Fruit fly (Drosophila melanogaster) whole organism, embryonic: Measurements from ENCODE around the gene Abca3.

Source experiments
- Ada2b ChIP-seq: fragments of 200-800 bp; sonication (Bioruptor generic); IDR thresholded peaks from 2 replicates; pipeline ENCODE4 v1.3.6; 2022; ENCODE audit warnings: missing biosample characterization, missing genetic modification characterization
- CG10543 ChIP-seq: fragments of 200-800 bp; sonication (Bioruptor generic); optimal IDR thresholded peaks from 3 replicates; lab custom pipeline; 2017; ENCODE audit warnings: missing biosample characterization, mild to moderate bottlenecking, missing genetic modification characterization, moderate library complexity
- CG12299 ChIP-seq: fragments of 200-800 bp; sonication (Bioruptor generic); optimal IDR thresholded peaks from 2 replicates; lab custom pipeline; 2018; ENCODE audit warnings: missing biosample characterization, mild to moderate bottlenecking, missing genetic modification characterization
- CG12769 ChIP-seq: fragments of 200-800 bp; sonication (Bioruptor generic); optimal IDR thresholded peaks from 2 replicates; lab custom pipeline; 2019; ENCODE audit warnings: missing biosample characterization, mild to moderate bottlenecking, missing genetic modification characterization, moderate library complexity
- CG15269 ChIP-seq: fragments of 200-800 bp; sonication (Bioruptor generic); optimal IDR thresholded peaks from 2 replicates; lab custom pipeline; 2018; ENCODE audit warnings: missing biosample characterization, mild to moderate bottlenecking, missing genetic modification characterization, moderate library complexity
- CG15479 ChIP-seq: fragments of 200-800 bp; sonication (Bioruptor generic); optimal IDR thresholded peaks from 3 replicates; lab custom pipeline; 2019; ENCODE audit warnings: missing biosample characterization, mild to moderate bottlenecking, missing genetic modification characterization, moderate library complexity
- CG15514 ChIP-seq: fragments of 200-800 bp; sonication (Bioruptor generic); optimal IDR thresholded peaks from 3 replicates; lab custom pipeline; 2017; ENCODE audit warnings: missing biosample characterization, missing genetic modification characterization, mild to moderate bottlenecking, moderate library complexity, missing genetic modification reagents
- CG18262 ChIP-seq: fragments of 200-800 bp; optimal IDR thresholded peaks from 3 replicates; lab custom pipeline; 2019; ENCODE audit warnings: missing biosample characterization, mild to moderate bottlenecking, missing genetic modification characterization, moderate library complexity
- CG18764 ChIP-seq: fragments of 200-800 bp; sonication (Bioruptor generic); optimal IDR thresholded peaks from 3 replicates; lab custom pipeline; 2016; ENCODE audit warnings: missing biosample characterization, missing genetic modification characterization
- CG2199 ChIP-seq: fragments of 200-800 bp; sonication (Bioruptor generic); IDR thresholded peaks from 3 replicates; pipeline ENCODE4 v1.3.6; 2022; ENCODE audit warnings: missing biosample characterization, missing genetic modification characterization
- CG2678 ChIP-seq: fragments of 200-800 bp; sonication (Bioruptor generic); optimal IDR thresholded peaks from 3 replicates; lab custom pipeline; 2019; ENCODE audit warnings: missing biosample characterization, mild to moderate bottlenecking, missing genetic modification characterization, moderate library complexity
- CG34376 ChIP-seq: fragments of 200-800 bp; sonication (Bioruptor generic); optimal IDR thresholded peaks from 2 replicates; lab custom pipeline; 2018; ENCODE audit warnings: missing biosample characterization, mild to moderate bottlenecking, missing genetic modification characterization
- CG4730 ChIP-seq: fragments of 200-800 bp; sonication (Bioruptor generic); IDR thresholded peaks from 2 replicates; pipeline ENCODE4 v1.3.6; 2022; ENCODE audit warnings: missing biosample characterization, missing genetic modification characterization
- CG6175 ChIP-seq: fragments of 200-800 bp; sonication (Bioruptor generic); IDR thresholded peaks from 3 replicates; pipeline ENCODE4 v1.3.6; 2022; ENCODE audit warnings: missing biosample characterization, missing genetic modification characterization
- CG6854 ChIP-seq: fragments of 200-800 bp; sonication (Bioruptor generic); optimal IDR thresholded peaks from 3 replicates; lab custom pipeline; 2017; ENCODE audit warnings: missing biosample characterization, mild to moderate bottlenecking, missing genetic modification characterization
- CG7357 ChIP-seq: fragments of 200-800 bp; sonication (Bioruptor generic); IDR thresholded peaks from 3 replicates; pipeline ENCODE4 v1.3.6; 2022; ENCODE audit warnings: missing biosample characterization, missing genetic modification characterization
- CG8290 ChIP-seq, 3 experiments: fragments of 200-800 bp; sonication (Bioruptor generic); optimal IDR thresholded peaks; 2 replicates each; lab custom pipeline; 2016 to 2019; ENCODE audit warnings: missing biosample characterization in 3 of 3, missing genetic modification characterization in 3 of 3, mild to moderate bottlenecking in 2 of 3, moderate library complexity in 1 of 3
- CG9817 ChIP-seq: fragments of 200-800 bp; sonication (Bioruptor generic); optimal IDR thresholded peaks from 2 replicates; lab custom pipeline; 2018; ENCODE audit warnings: missing biosample characterization, mild to moderate bottlenecking, missing genetic modification characterization, moderate library complexity
- CG9932 ChIP-seq: fragments of 200-800 bp; sonication (Bioruptor generic); IDR thresholded peaks from 2 replicates; pipeline ENCODE4 v1.3.6; 2022; ENCODE audit warnings: missing biosample characterization, missing genetic modification characterization
- D19A ChIP-seq: fragments of 200-800 bp; optimal IDR thresholded peaks from 3 replicates; lab custom pipeline; 2019; ENCODE audit warnings: missing biosample characterization, mild to moderate bottlenecking, missing genetic modification characterization, moderate library complexity
- D19B ChIP-seq: fragments of 200-800 bp; sonication (Bioruptor generic); optimal IDR thresholded peaks from 2 replicates; lab custom pipeline; 2017; ENCODE audit warnings: missing biosample characterization, mild to moderate bottlenecking, missing genetic modification characterization
- Dbx ChIP-seq: fragments of 200-800 bp; sonication (Bioruptor generic); IDR thresholded peaks from 3 replicates; pipeline ENCODE4 v1.3.6; 2022; ENCODE audit warnings: missing biosample characterization, missing genetic modification characterization
- Deaf1 ChIP-seq: fragments of 200-800 bp; optimal IDR thresholded peaks from 3 replicates; lab custom pipeline; 2019; ENCODE audit warnings: missing biosample characterization, mild to moderate bottlenecking, missing genetic modification characterization, moderate library complexity
- Drgx ChIP-seq: fragments of 200-800 bp; sonication (Bioruptor generic); IDR thresholded peaks from 2 replicates; pipeline ENCODE4 v1.3.6; 2022; ENCODE audit warnings: missing biosample characterization, missing genetic modification characterization
- MESR4 ChIP-seq: fragments of 200-800 bp; sonication (Bioruptor generic); optimal IDR thresholded peaks from 2 replicates; lab custom pipeline; 2018; ENCODE audit warnings: missing biosample characterization, mild to moderate bottlenecking, missing genetic modification characterization, moderate library complexity
- Optix ChIP-seq: fragments of 200-800 bp; sonication (Bioruptor generic); IDR thresholded peaks from 3 replicates; pipeline ENCODE4 v1.3.6; 2022; ENCODE audit warnings: missing biosample characterization, missing genetic modification characterization
- Rfx ChIP-seq: fragments of 200-800 bp; sonication (Bioruptor generic); IDR thresholded peaks from 2 replicates; pipeline ENCODE4 v1.3.6; 2022; ENCODE audit warnings: missing biosample characterization, missing genetic modification characterization
- Xrp1 ChIP-seq: fragments of 200-800 bp; sonication (Bioruptor generic); IDR thresholded peaks from 2 replicates; pipeline ENCODE4 v1.3.6; 2022; ENCODE audit warnings: missing biosample characterization, missing genetic modification characterization
- bowl ChIP-seq: fragments of 200-800 bp; sonication (Bioruptor generic); IDR thresholded peaks from 2 replicates; pipeline ENCODE4 v1.3.6; 2022; ENCODE audit warnings: missing biosample characterization, missing genetic modification characterization
- ci ChIP-seq: fragments of 200-800 bp; sonication (Bioruptor generic); IDR thresholded peaks from 3 replicates; pipeline ENCODE4 v1.3.6; 2022; ENCODE audit warnings: missing biosample characterization, missing genetic modification characterization
- corto ChIP-seq: fragments of 200-800 bp; sonication (Bioruptor generic); optimal IDR thresholded peaks from 2 replicates; lab custom pipeline; 2016; ENCODE audit warnings: missing biosample characterization, mild to moderate bottlenecking, missing genetic modification characterization, moderate library complexity
- cwo ChIP-seq: fragments of 200-800 bp; sonication (Bioruptor generic); optimal IDR thresholded peaks from 3 replicates; lab custom pipeline; 2017; ENCODE audit warnings: missing biosample characterization, missing genetic modification characterization, mild to moderate bottlenecking, moderate library complexity, missing genetic modification reagents
- en ChIP-seq: fragments of 200-800 bp; sonication (Bioruptor generic); optimal IDR thresholded peaks from 2 replicates; lab custom pipeline; 2016; ENCODE audit warnings: missing biosample characterization, missing genetic modification characterization
- gcm2 ChIP-seq: fragments of 200-800 bp; sonication (Bioruptor generic); optimal IDR thresholded peaks from 2 replicates; lab custom pipeline; 2016; ENCODE audit warnings: missing biosample characterization, missing genetic modification characterization
- gem ChIP-seq: fragments of 200-800 bp; sonication (Bioruptor generic); optimal IDR thresholded peaks from 2 replicates; lab custom pipeline; 2019; ENCODE audit warnings: missing biosample characterization, mild to moderate bottlenecking, missing genetic modification characterization, moderate library complexity
- grau ChIP-seq: fragments of 200-800 bp; optimal IDR thresholded peaks from 3 replicates; lab custom pipeline; 2019; ENCODE audit warnings: missing biosample characterization, mild to moderate bottlenecking, missing genetic modification characterization, moderate library complexity
- gsb ChIP-seq: fragments of 200-800 bp; sonication (Bioruptor generic); IDR thresholded peaks from 2 replicates; pipeline ENCODE4 v1.3.6; 2022; ENCODE audit warnings: missing biosample characterization, missing genetic modification characterization
- lola ChIP-seq, 3 experiments: fragments of >200 bp in 2 of 3; fragments of 200-800 bp in 1 of 3; sonication (Bioruptor generic) in 1 of 3; optimal IDR thresholded peaks; 2 replicates each; lab custom pipeline; 2017 to 2019; ENCODE audit warnings: missing biosample characterization in 3 of 3, missing genetic modification characterization in 3 of 3, mild to moderate bottlenecking in 1 of 3, moderate library complexity in 1 of 3
- oc ChIP-seq: fragments of 200-800 bp; sonication (Bioruptor generic); optimal IDR thresholded peaks from 2 replicates; lab custom pipeline; 2018; ENCODE audit warnings: missing biosample characterization, mild to moderate bottlenecking, missing genetic modification characterization, moderate library complexity
- otp ChIP-seq: fragments of 200-800 bp; sonication (Bioruptor generic); IDR thresholded peaks from 3 replicates; pipeline ENCODE4, ENCODE4 v1.3.6; 2022; ENCODE audit warnings: missing biosample characterization, missing genetic modification characterization
- phol ChIP-seq: fragments of 200-800 bp; sonication (Bioruptor generic); optimal IDR thresholded peaks from 3 replicates; lab custom pipeline; 2018; ENCODE audit warnings: missing biosample characterization, mild to moderate bottlenecking, missing genetic modification characterization, moderate library complexity
- ranshi ChIP-seq: fragments of 200-800 bp; sonication (Bioruptor generic); IDR thresholded peaks from 2 replicates; pipeline ENCODE4 v1.3.6; 2022; ENCODE audit warnings: missing biosample characterization, missing genetic modification characterization
- slbo ChIP-seq: fragments of 200-800 bp; sonication (Bioruptor generic); IDR thresholded peaks from 2 replicates; pipeline ENCODE4 v1.3.6; 2022; ENCODE audit warnings: missing biosample characterization, missing genetic modification characterization
- tin ChIP-seq: fragments of 200-800 bp; sonication (Bioruptor generic); optimal IDR thresholded peaks from 3 replicates; lab custom pipeline; 2016; ENCODE audit warnings: missing biosample characterization, missing genetic modification characterization
- tio ChIP-seq: fragments of 200-800 bp; sonication (Bioruptor generic); optimal IDR thresholded peaks from 2 replicates; lab custom pipeline; 2017; ENCODE audit warnings: missing biosample characterization, missing genetic modification characterization, inconsistent platforms
- unpg ChIP-seq: fragments of 200-800 bp; sonication (Bioruptor generic); optimal IDR thresholded peaks from 3 replicates; lab custom pipeline; 2018; ENCODE audit warnings: missing biosample characterization, mild to moderate bottlenecking, missing genetic modification characterization, moderate library complexity

Gene Abca3

dm6 chrX:21282035-21282434, 24.4 kb downstream of the Abca3 start (continued):
- TF ChIP-seq Optix (GFP tag; lab: Robert Waterston, UW): no peak
- TF ChIP-seq D19A: peak; percentile 89
- peak; percentile 34; the same call in 1 of the 2 replicates for TF ChIP-seq gsb (GFP tag; lab: Robert Waterston, UW)
- TF ChIP-seq CG9817 (tag; lab: Kevin White, UChicago): peak; percentile 2
- no peak for TF ChIP-seq en (GFP tag; lab: Kevin White, UChicago)
- 0 out of 2 replicates have a peak, but pooled peaks have one; percentile 42 for TF ChIP-seq CG4730 (GFP tag; lab: Robert Waterston, UW)
- TF ChIP-seq CG7357 (GFP tag; lab: Robert Waterston, UW): peak; percentile 28; the same call in 1 of the 3 replicates
- TF ChIP-seq Xrp1 (GFP tag; lab: Robert Waterston, UW): no peak
- peak; percentile 76 for TF ChIP-seq Rfx (GFP tag; lab: Robert Waterston, UW)
- peak; percentile 24; the same call in 1 of the 2 replicates for TF ChIP-seq ranshi (GFP tag; lab: Robert Waterston, UW)
- TF ChIP-seq Ada2b (GFP tag; lab: Robert Waterston, UW): 0 out of 2 replicates have a peak, but pooled peaks have one; percentile 27
- peak; percentile 39 for TF ChIP-seq CG15269
- TF ChIP-seq gem: peak; percentile 35
- peak; percentile 30 for TF ChIP-seq unpg (GFP tag; lab: Kevin White, UChicago)
- TF ChIP-seq CG15479: no peak
- peak; percentile 60 for TF ChIP-seq slbo (GFP tag; lab: Robert Waterston, UW)
- peak; percentile 17; the same call in 1 of the 2 replicates for TF ChIP-seq CG9932 (GFP tag; lab: Robert Waterston, UW)

DNA sequence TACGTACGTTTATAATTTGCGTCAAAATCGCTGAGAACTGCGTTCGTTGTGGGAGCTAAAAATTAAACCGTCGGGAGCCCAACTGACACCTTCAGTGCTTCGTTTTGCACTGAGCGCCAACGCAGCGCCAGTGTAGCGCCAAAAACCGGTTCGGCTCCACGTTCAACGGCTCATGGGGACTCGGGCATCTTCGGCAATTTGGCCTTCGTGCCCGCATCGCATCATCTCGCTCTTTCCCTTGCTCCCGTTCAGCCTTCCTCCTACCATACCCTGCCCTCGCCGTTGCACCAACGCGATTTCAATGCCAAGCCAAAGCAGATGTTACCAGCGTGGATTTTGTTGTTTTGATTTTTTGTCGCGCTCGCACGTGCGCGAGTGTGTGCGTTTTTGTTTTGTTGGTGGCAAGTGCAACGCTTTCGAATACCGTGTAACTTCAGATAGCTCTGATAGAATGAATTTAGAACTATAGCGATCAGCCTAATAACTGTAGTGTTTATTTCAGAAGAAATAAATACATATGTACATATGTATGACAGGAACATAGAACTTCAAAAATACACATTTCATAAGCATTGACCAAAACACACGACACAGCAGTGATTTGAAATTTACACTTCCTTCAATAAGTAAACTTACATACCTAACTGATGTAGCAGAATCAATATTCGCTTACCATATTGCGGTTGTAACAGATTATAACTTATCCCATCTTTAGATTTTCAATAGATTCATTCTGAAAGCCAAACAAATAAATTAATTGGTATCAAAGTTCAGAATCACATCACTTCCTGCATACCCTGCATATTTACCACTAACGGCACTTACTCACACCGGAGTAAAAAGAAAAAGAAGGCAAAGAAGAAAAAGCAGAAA, 25.2 kb downstream of the Abca3 start, which contains the start of gene Mnr:
Gene Mnr (minus strand): TSS at position 133 of the 873 bp plus-strand sequence.
- TF ChIP-seq CG6175 (peak; percentile 95), CG8290 (GFP tag; optimal IDR thresholded peaks at IDR 0.05; lab: Kevin White, UChicago) (no peak), CG8290 (tag; optimal IDR thresholded peaks at IDR 0.05; lab: Kevin White, UChicago) (peak in 1 of 2 experiments; percentile 70), CG10543 (peak; percentile 86), gcm2 (GFP tag; lab: Kevin White, UChicago) (peak; percentile 28), CG12299 (tag; lab: Kevin White, UChicago) (no peak), CG18764 (peak; percentile 1), tio (GFP tag; lab: Kevin White, UChicago) (peak; percentile 19), Drgx (GFP tag; lab: Robert Waterston, UW) (peak; percentile 39; the same call in 1 of the 2 replicates), CG15514 (GFP tag; lab: Kevin White, UChicago) (peak; percentile 24), otp (GFP tag; lab: Robert Waterston, UW) (peak; percentile 33; the same call in 1 of the 3 replicates), Deaf1 (tag; lab: Kevin White, UChicago) (peak; percentile 100), D19B (peak; percentile 76), CG34376 (peak; percentile 61), phol (tag; lab: Kevin White, UChicago) (peak; percentile 10), CG12769 (tag; lab: Kevin White, UChicago) (peak; percentile 96), CG6854 (GFP tag; lab: Kevin White, UChicago) (no peak), CG2199 (GFP tag; lab: Robert Waterston, UW) (peak; percentile 63; the same call in 1 of the 3 replicates), lola (GFP tag; optimal IDR thresholded peaks at IDR 0.05; lab: Kevin White, UChicago) (peak in 1 of 3 experiments; percentile 15), tin (GFP tag; lab: Kevin White, UChicago) (no peak), corto (GFP tag; lab: Kevin White, UChicago) (no peak), CG18262 (tag; lab: Kevin White, UChicago) (peak; percentile 14), Dbx (0 out of 3 replicates have a peak, but pooled peaks have one; percentile 23), cwo (GFP tag; lab: Kevin White, UChicago) (peak; percentile 77), CG2678 (peak; percentile 13), grau (tag; lab: Kevin White, UChicago) (peak; percentile 3), ci (peak; percentile 66; the same call in 2 of the 3 replicates), oc (tag; lab: Kevin White, UChicago) (peak; percentile 6), MESR4 (GFP tag; lab: Kevin White, UChicago) (peak; percentile 6), bowl (GFP tag; lab: Robert Waterston, UW) (peak; percentile 4; the same call in 1 of the 2 replicates)
